Fruit fly (Drosophila melanogaster): ENCODE measurements around the gene GstD2.

Gene GstD2

dm6 chr3R:12350497-12350896, 21.3 kb upstream of the GstD2 start, which contains the start of gene CG10038 (continued):
- TF ChIP-seq vfl (GFP tag; optimal IDR thresholded peaks at IDR 0.05): no peak
- TF ChIP-seq zf30C (GFP tag; optimal IDR thresholded peaks at IDR 0.05): peak; percentile 24
- TF ChIP-seq Side (GFP tag; optimal IDR thresholded peaks at IDR 0.05): peak; percentile 15
- TF ChIP-seq sna (GFP tag; IDR thresholded peaks at IDR 0.05; ENCODE audit: partially characterized antibody): peak; percentile 89
- TF ChIP-seq Mrtf (GFP tag; IDR thresholded peaks at IDR 0.05): 0 out of 3 replicates have a peak, but pooled peaks have one; percentile 28
- no peak for TF ChIP-seq ap (GFP tag; IDR thresholded peaks at IDR 0.05)
- no peak for TF ChIP-seq CG31388 (GFP tag; optimal IDR thresholded peaks at IDR 0.05)
- TF ChIP-seq CG10565 (GFP tag; optimal IDR thresholded peaks at IDR 0.05): no peak
- no peak for TF ChIP-seq Poxn (GFP tag; IDR thresholded peaks at IDR 0.05)
- peak; percentile 35 for TF ChIP-seq CG17186 (GFP tag; optimal IDR thresholded peaks at IDR 0.05)
- no peak for TF ChIP-seq CG7745 (tag; optimal IDR thresholded peaks at IDR 0.05)
- TF ChIP-seq psq (GFP tag; optimal IDR thresholded peaks at IDR 0.05): no peak
- TF ChIP-seq TFAM (GFP tag; optimal IDR thresholded peaks at IDR 0.05): no peak
- TF ChIP-seq Asciz (GFP tag; optimal IDR thresholded peaks at IDR 0.05): no peak
- no peak for TF ChIP-seq Six4 (GFP tag; optimal IDR thresholded peaks at IDR 0.05)
- no peak for TF ChIP-seq Spps (tag; optimal IDR thresholded peaks at IDR 0.05)
- no peak for TF ChIP-seq BtbVII (GFP tag; optimal IDR thresholded peaks at IDR 0.05)
- TF ChIP-seq CG9797 (GFP tag; optimal IDR thresholded peaks at IDR 0.05): peak; percentile 55
- TF ChIP-seq Pdp1 (GFP tag; optimal IDR thresholded peaks at IDR 0.05): peak in 1 of 2 experiments; percentile 15
- peak; percentile 96 for TF ChIP-seq knrl (GFP tag; IDR thresholded peaks at IDR 0.05; ENCODE audit: partially characterized antibody)
- TF ChIP-seq zen2 (GFP tag; IDR thresholded peaks at IDR 0.05; ENCODE audit: partially characterized antibody): peak; percentile 79; the same call in 2 of the 3 replicates
- TF ChIP-seq Scr (GFP tag; IDR thresholded peaks at IDR 0.05; ENCODE audit: partially characterized antibody): peak; percentile 93
- no peak for TF ChIP-seq NK7.1 (GFP tag; optimal IDR thresholded peaks at IDR 0.05)
- peak; percentile 21 for TF ChIP-seq CG12942 (GFP tag; optimal IDR thresholded peaks at IDR 0.05)
- TF ChIP-seq ranshi (GFP tag; IDR thresholded peaks at IDR 0.05): no peak
- TF ChIP-seq CG3838 (GFP tag; optimal IDR thresholded peaks at IDR 0.05): no peak
- TF ChIP-seq Elba2 (GFP tag; optimal IDR thresholded peaks at IDR 0.05): no peak
- no peak for TF ChIP-seq CG10274 (GFP tag; optimal IDR thresholded peaks at IDR 0.05)
- peak; percentile 42 for TF ChIP-seq CG8290 (GFP tag; optimal IDR thresholded peaks at IDR 0.05)
- no peak for TF ChIP-seq CG8290 (tag; optimal IDR thresholded peaks at IDR 0.05)
- TF ChIP-seq CG7987 (GFP tag; optimal IDR thresholded peaks at IDR 0.05): no peak
- peak; percentile 69 for TF ChIP-seq CG1603 (tag; optimal IDR thresholded peaks at IDR 0.05)
- TF ChIP-seq nerfin-2 (GFP tag; IDR thresholded peaks at IDR 0.05; ENCODE audit: partially characterized antibody): peak; percentile 89
- peak; percentile 41 for TF ChIP-seq CG15601 (tag; optimal IDR thresholded peaks at IDR 0.05)
- TF ChIP-seq CG32772 (GFP tag; IDR thresholded peaks at IDR 0.05): no peak
- no peak for TF ChIP-seq CG3407 (GFP tag; optimal IDR thresholded peaks at IDR 0.05)
- TF ChIP-seq CG2678 (tag; optimal IDR thresholded peaks at IDR 0.05): no peak
- TF ChIP-seq CG13624 (GFP tag; optimal IDR thresholded peaks at IDR 0.05): peak; percentile 36
- no peak; the same call in 1 of the 2 replicates for TF ChIP-seq NFAT (GFP tag; IDR thresholded peaks at IDR 0.05)
- peak; percentile 2 for TF ChIP-seq Nf-YB (GFP tag; optimal IDR thresholded peaks at IDR 0.05)
- peak; percentile 62 for TF ChIP-seq Xbp1 (GFP tag; optimal IDR thresholded peaks at IDR 0.05)
- peak; percentile 41 for TF ChIP-seq PHDP (tag; optimal IDR thresholded peaks at IDR 0.05)
- no peak for TF ChIP-seq chm (GFP tag; IDR thresholded peaks at IDR 0.05)
- TF ChIP-seq Trl (optimal IDR thresholded peaks at IDR 0.05): no peak
- peak; percentile 0 for TF ChIP-seq Trl (GFP tag; optimal IDR thresholded peaks at IDR 0.05)
- TF ChIP-seq CG15479 (GFP tag; optimal IDR thresholded peaks at IDR 0.05): no peak
- TF ChIP-seq C15 (GFP tag; IDR thresholded peaks at IDR 0.05): no peak
- TF ChIP-seq Sox100B (GFP tag; optimal IDR thresholded peaks at IDR 0.05): no peak
- no peak for TF ChIP-seq z (GFP tag; IDR thresholded peaks at IDR 0.05)
- no peak for TF ChIP-seq CG6254 (GFP tag; optimal IDR thresholded peaks at IDR 0.05)
- peak; percentile 80; the same call in 2 of the 3 replicates for TF ChIP-seq mld (GFP tag; IDR thresholded peaks at IDR 0.05; ENCODE audit: partially characterized antibody)

Measured in whole organism, embryonic.